Worm (Caenorhabditis elegans): ENCODE data around the gene coa-4.

The coa-4 gene

ce11 chrIV:9335552-9336251 is at the start of gene coa-4, which contains the start of gene T20D3.14:
coa-4 (minus strand) TSS chrIV:9335602.
T20D3.14 (minus strand) TSS chrIV:9335909.
- no peak for TF ChIP-seq unc-62 (GFP tag; optimal IDR thresholded peaks at IDR 0.05)

- TF ChIP-seq unc-62 (GFP tag; optimal IDR thresholded peaks at IDR 0.05), result no peak
Measured at ce11 chrIV:9384826-9385225, 49.4 kb upstream of the coa-4 start, which contains the start of gene C10C5.7. C10C5.7 (plus strand) TSS chrIV:9385126.

ce11 chrIV:9381136-9381535 is 45.7 kb upstream of the coa-4 start, which contains the start of gene C10C5.5:
C10C5.5 (plus strand) TSS chrIV:9381436.
- TF ChIP-seq unc-62 (GFP tag; optimal IDR thresholded peaks at IDR 0.05), result no peak

- no peak for TF ChIP-seq unc-62 (GFP tag; optimal IDR thresholded peaks at IDR 0.05)
Measured at ce11 chrIV:9378272-9378671, 42.9 kb upstream of the coa-4 start, which contains the start of gene C10C5.4. C10C5.4 (plus strand) TSS chrIV:9378552.

DNA sequence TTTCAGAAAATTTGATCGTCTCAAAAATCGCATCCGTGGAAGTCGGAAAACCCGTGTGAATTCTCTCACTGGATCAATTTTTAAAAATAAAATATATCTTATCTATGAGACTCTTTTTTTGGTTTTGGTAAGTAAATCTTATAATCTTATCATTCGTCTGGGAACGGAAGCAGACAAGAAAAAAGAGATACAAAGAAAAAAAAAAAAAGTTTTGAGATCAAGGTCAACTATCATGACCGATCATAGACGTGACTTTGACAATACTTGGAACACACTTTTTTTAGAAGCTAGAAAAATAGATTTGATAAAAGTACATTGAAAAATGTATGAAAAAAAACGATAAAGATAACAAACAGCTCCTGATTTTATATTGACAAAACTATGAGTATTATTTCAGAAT is 41.1 kb upstream of the coa-4 start:
- TF ChIP-seq unc-62 (GFP tag; optimal IDR thresholded peaks at IDR 0.05), result no peak

DNA sequence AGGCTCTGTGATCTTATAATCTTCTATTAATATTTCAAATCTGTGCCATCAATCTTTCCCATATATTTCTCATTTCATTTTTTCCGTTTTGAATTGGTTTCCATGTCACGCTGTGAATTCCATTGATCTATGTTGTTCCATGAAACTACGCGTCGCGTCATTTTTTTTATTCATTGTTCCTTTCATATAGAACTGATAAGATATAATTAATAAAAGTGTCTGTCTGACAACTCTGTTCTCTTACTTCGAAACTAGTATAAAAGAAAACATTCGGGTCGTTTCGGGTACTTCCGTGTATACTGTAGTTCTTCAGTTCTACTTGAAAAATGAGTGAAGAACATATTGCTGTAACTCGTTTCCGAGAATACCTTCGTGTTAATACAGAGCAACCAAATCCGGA is 39.1 kb upstream of the coa-4 start, which contains the start of gene C10C5.3:
Gene C10C5.3, plus strand, starts transcription at position 301 of the 400 bp plus-strand sequence.
- no peak for TF ChIP-seq unc-62 (GFP tag; optimal IDR thresholded peaks at IDR 0.05)

- TF ChIP-seq unc-62 (GFP tag; optimal IDR thresholded peaks at IDR 0.05), result no peak
Measured at ce11 chrIV:9371126-9371525, 35.7 kb upstream of the coa-4 start, which contains the start of gene fbxc-58. fbxc-58 (plus strand) TSS chrIV:9371508.

- TF ChIP-seq unc-62 (GFP tag; optimal IDR thresholded peaks at IDR 0.05), result no peak
Measured at ce11 chrIV:9367852-9368627, 32.6 kb upstream of the coa-4 start.

- TF ChIP-seq unc-62 (GFP tag; optimal IDR thresholded peaks at IDR 0.05), result no peak
Measured at ce11 chrIV:9366411-9366810, 31.0 kb upstream of the coa-4 start, which contains the start of gene pezo-1. pezo-1 (minus strand) TSS chrIV:9366511.

DNA sequence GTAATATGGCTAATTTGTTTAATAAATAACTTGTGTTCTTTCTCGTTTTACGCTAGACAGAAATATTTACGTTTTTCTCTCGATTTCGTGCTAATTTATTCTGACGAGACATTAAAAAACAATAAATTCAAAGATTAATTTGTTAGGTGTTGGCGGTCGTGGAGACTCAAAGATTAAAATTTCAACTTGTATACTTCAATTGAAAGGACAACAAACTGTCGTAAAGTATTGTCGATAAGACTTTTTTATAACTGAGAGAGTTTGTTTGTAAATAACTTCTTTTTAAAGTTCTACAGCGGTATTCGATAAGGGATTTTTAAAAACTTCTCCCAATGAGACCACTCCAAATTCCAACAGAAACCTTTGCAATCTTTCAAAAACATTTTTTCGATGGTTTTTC is 18.3 kb upstream of the coa-4 start:
- no peak for TF ChIP-seq unc-62 (GFP tag; optimal IDR thresholded peaks at IDR 0.05)

DNA sequence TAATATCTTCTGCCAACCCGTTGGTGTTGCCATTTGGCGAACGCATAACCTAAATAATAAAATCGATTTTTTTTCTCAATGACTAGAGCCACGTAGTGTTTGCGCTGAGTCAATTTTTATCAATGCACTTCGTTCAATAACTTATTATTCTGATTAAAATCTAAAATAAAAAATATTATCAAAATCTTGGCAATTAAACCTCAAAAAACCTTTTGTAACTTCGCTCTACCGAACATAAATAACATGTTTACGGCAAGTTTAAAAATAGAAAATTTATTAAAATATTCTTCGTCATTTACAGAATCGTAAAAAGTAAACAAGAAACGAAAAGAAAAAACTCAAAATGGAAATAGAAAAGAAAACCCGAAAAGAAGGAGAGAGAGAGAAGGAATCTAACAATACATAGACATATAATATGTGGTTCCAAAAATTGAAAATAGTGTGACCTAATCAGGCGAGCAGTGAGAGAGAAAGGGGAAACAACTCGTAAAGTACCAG is 7.7 kb upstream of the coa-4 start, which contains the start of gene pigc-1:
Gene pigc-1, minus strand, starts transcription at position 51 of the 498 bp plus-strand sequence.
- TF ChIP-seq unc-62 (GFP tag; optimal IDR thresholded peaks at IDR 0.05), result no peak

- TF ChIP-seq unc-62 (GFP tag; optimal IDR thresholded peaks at IDR 0.05), result no peak
Measured at ce11 chrIV:9341591-9341990, 6.2 kb upstream of the coa-4 start, which contains the start of gene vps-26. vps-26 (minus strand) TSS chrIV:9341790.

DNA sequence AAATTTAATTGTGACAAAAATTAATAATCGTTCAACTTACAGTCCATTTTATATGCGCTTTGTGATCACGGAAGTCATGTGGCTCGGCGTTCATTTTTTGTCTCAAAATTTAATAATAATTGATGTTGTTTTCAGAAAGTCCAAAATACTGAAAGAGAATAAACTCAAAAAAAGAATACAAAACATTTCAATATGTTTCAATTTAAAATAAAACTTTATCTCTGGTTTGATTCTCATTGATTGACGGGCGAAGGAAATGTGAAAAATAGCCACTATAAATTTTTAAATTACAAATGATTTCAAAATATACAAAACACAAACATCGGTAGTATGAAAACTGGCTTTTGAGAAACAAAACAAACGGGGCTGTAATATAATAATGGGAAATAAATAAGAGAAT is 3.8 kb upstream of the coa-4 start, which contains the start of gene T20D3.6:
Gene T20D3.6, minus strand, starts transcription at position 101 of the 400 bp plus-strand sequence.
- no peak for TF ChIP-seq unc-62 (GFP tag; optimal IDR thresholded peaks at IDR 0.05)

ce11 chrIV:9336538-9337090 is 1.2 kb upstream of the coa-4 start, which contains the start of gene T20D3.5:
T20D3.5 (plus strand) TSS chrIV:9337040.
- no peak for TF ChIP-seq unc-62 (GFP tag; optimal IDR thresholded peaks at IDR 0.05)

ce11 chrIV:9333007-9333406 is 2.4 kb downstream of the coa-4 start:
- TF ChIP-seq unc-62 (GFP tag; optimal IDR thresholded peaks at IDR 0.05), result no peak

DNA sequence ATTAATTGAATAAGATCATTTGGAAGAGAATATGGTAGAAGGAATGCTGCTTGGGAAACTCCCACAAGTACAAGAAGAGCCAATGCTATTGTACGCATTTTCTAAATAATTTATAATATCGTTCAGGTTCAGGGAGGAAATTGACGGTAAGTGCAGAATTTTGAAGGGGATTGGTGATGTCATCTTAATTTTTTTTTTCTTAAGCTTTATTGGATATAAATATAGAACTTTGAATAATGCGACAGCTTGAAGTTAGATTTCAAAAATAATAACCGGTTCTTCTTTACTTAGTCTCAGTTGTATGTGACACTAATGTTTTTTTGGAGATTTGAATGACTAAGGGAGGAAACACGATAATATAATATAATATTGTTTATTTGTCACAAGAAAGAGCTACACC is 4.6 kb downstream of the coa-4 start, which contains the start of gene nspg-7.1:
Gene nspg-7.1, minus strand, starts transcription at position 101 of the 400 bp plus-strand sequence.
- no peak for TF ChIP-seq unc-62 (GFP tag; optimal IDR thresholded peaks at IDR 0.05)

Measured in whole organism, dauer.